Worm (Caenorhabditis elegans): ENCODE measurements around the gene dyf-17.

The dyf-17 gene

ce11 chrV:19107065-19107464 lies 20.3 kb upstream of the dyf-17 start:
- TF ChIP-seq nhr-84 (tag; optimal IDR thresholded peaks at IDR 0.05): no peak
- no peak for TF ChIP-seq ztf-4 (tag; optimal IDR thresholded peaks at IDR 0.05)
- TF ChIP-seq mep-1 (tag; optimal IDR thresholded peaks at IDR 0.05): no peak
- TF ChIP-seq aha-1 (tag; optimal IDR thresholded peaks at IDR 0.05): no peak
- no peak for TF ChIP-seq unc-30 (tag; optimal IDR thresholded peaks at IDR 0.05)
- TF ChIP-seq lin-39 (tag; optimal IDR thresholded peaks at IDR 0.05): no peak
- TF ChIP-seq lsy-2 (tag; optimal IDR thresholded peaks at IDR 0.05): no peak
- no peak for TF ChIP-seq isw-1 (GFP tag; IDR thresholded peaks at IDR 0.05)
- no peak for TF ChIP-seq egl-27 (tag; optimal IDR thresholded peaks at IDR 0.05)
- no peak for TF ChIP-seq mef-2 (tag; optimal IDR thresholded peaks at IDR 0.05)
- TF ChIP-seq nhr-71 (tag; optimal IDR thresholded peaks at IDR 0.05): no peak
- TF ChIP-seq ets-5 (GFP tag; IDR thresholded peaks at IDR 0.05): no peak
- no peak for TF ChIP-seq dpl-1 (GFP tag; optimal IDR thresholded peaks at IDR 0.05)
- TF ChIP-seq nhr-85 (tag): no peak
- TF ChIP-seq dsc-1 (tag; optimal IDR thresholded peaks at IDR 0.05): no peak
- no peak for TF ChIP-seq lin-15B (tag; optimal IDR thresholded peaks at IDR 0.05)
- TF ChIP-seq ceh-90 (tag; optimal IDR thresholded peaks at IDR 0.05): no peak
- no peak for TF ChIP-seq xbp-1 (tag; optimal IDR thresholded peaks at IDR 0.05)
- TF ChIP-seq ztf-11 (tag; optimal IDR thresholded peaks at IDR 0.05): no peak

ce11 chrV:19116872-19117372 lies 10.4 kb upstream of the dyf-17 start:
- TF ChIP-seq snpc-4 (tag; optimal IDR thresholded peaks at IDR 0.05) (no peak), sup-37 (GFP tag; optimal IDR thresholded peaks at IDR 0.05) (no peak), nhr-19 (GFP tag; conservative IDR thresholded peaks at IDR 0.05) (no peak), blmp-1 (tag; optimal IDR thresholded peaks at IDR 0.05) (no peak), lin-15B (tag; optimal IDR thresholded peaks at IDR 0.05) (no peak), ces-1 (GFP tag; optimal IDR thresholded peaks at IDR 0.05) (no peak), lin-13 (GFP tag; optimal IDR thresholded peaks at IDR 0.05) (no peak)

- TF ChIP-seq snu-23 (GFP tag; optimal IDR thresholded peaks at IDR 0.05) (no peak), sup-37 (GFP tag; optimal IDR thresholded peaks at IDR 0.05) (no peak), pax-3 (tag; optimal IDR thresholded peaks at IDR 0.05) (no peak), ceh-90 (tag; optimal IDR thresholded peaks at IDR 0.05) (no peak), swsn-7 (tag; optimal IDR thresholded peaks at IDR 0.05) (no peak), fos-1 (tag; optimal IDR thresholded peaks at IDR 0.05) (no peak), nhr-19 (GFP tag; conservative IDR thresholded peaks at IDR 0.05) (no peak), skn-1 (tag; optimal IDR thresholded peaks at IDR 0.05) (no peak), nhr-47 (tag; optimal IDR thresholded peaks at IDR 0.05) (no peak), elt-2 (tag; optimal IDR thresholded peaks at IDR 0.05) (no peak), mef-2 (tag; optimal IDR thresholded peaks at IDR 0.05) (no peak), lin-15B (tag; optimal IDR thresholded peaks at IDR 0.05) (no peak), nhr-20 (tag; optimal IDR thresholded peaks at IDR 0.05) (no peak), sptf-1 (tag; optimal IDR thresholded peaks at IDR 0.05) (no peak), nhr-76 (tag; optimal IDR thresholded peaks at IDR 0.05) (no peak), nhr-77 (tag; optimal IDR thresholded peaks at IDR 0.05) (no peak)
Observed at ce11 chrV:19118312-19118711, 9.0 kb upstream of the dyf-17 start, which contains the start of gene pro-3. Gene pro-3 (minus strand): TSS chrV:19118412.

ce11 chrV:19119260-19119659 lies 8.1 kb upstream of the dyf-17 start, which contains the start of gene Y39B6A.13:
Gene Y39B6A.13 (minus strand): TSS chrV:19119425.
- TF ChIP-seq nhr-20 (tag; optimal IDR thresholded peaks at IDR 0.05) (peak; percentile 13), ceh-82 (tag; optimal IDR thresholded peaks at IDR 0.05) (peak in 2 of 3 experiments; percentile 23 to 39), ces-1 (GFP tag; optimal IDR thresholded peaks at IDR 0.05) (no peak), nhr-11 (tag; optimal IDR thresholded peaks at IDR 0.05) (no peak), unc-98 (GFP tag; IDR thresholded peaks at IDR 0.05) (no peak), lin-14 (GFP tag; optimal IDR thresholded peaks at IDR 0.05) (no peak), nhr-71 (tag; optimal IDR thresholded peaks at IDR 0.05) (no peak), egl-27 (tag; optimal IDR thresholded peaks at IDR 0.05) (no peak), pqm-1 (tag; optimal IDR thresholded peaks at IDR 0.05) (no peak), mef-2 (tag; optimal IDR thresholded peaks at IDR 0.05) (no peak), lin-35 (GFP tag; optimal IDR thresholded peaks at IDR 0.05) (peak; percentile 77 to 88), egl-13 (tag; optimal IDR thresholded peaks at IDR 0.05) (no peak), nhr-28 (tag; optimal IDR thresholded peaks at IDR 0.05) (no peak), unc-86 (tag; optimal IDR thresholded peaks at IDR 0.05) (peak; percentile 12), nhr-47 (tag; optimal IDR thresholded peaks at IDR 0.05) (peak; percentile 64), nhr-76 (tag; optimal IDR thresholded peaks at IDR 0.05) (no peak), zip-4 (GFP tag; optimal IDR thresholded peaks at IDR 0.05) (no peak), nhr-85 (tag) (peak; percentile 33), lin-13 (GFP tag; optimal IDR thresholded peaks at IDR 0.05) (no peak), ceh-88 (GFP tag; IDR thresholded peaks at IDR 0.05) (no peak), C04F5.9 (tag; optimal IDR thresholded peaks at IDR 0.05) (no peak), blmp-1 (tag; optimal IDR thresholded peaks at IDR 0.05) (no peak), xbp-1 (tag; optimal IDR thresholded peaks at IDR 0.05) (peak; percentile 42), pax-3 (tag; optimal IDR thresholded peaks at IDR 0.05) (no peak)

All from whole organism, L1 larva.